Fruit fly (Drosophila melanogaster): ENCODE results near the gene CG16772.

- TF ChIP-seq salr (GFP tag; optimal IDR thresholded peaks at IDR 0.05) (no peak), CG3032 (tag; optimal IDR thresholded peaks at IDR 0.05) (no peak)
These were observed 14.4 kb upstream of the CG16772 start for dm6 chr2L:19947992-19948524.
